Fruit fly (Drosophila melanogaster) whole organism, adult: ENCODE results near the gene gwl.
A peak's percentile ranks its signal among the peaks of the same experiment; 100 is the strongest.

ENCODE experiments used
- CG11617 ChIP-seq: fragments of 200-800 bp; sonication (Bioruptor generic); optimal IDR thresholded peaks from 2 replicates; lab custom pipeline; 2017; ENCODE audit warnings: mild to moderate bottlenecking, missing biosample characterization, missing genetic modification reagents, missing genetic modification characterization
- CG12768 ChIP-seq: fragments of 200-800 bp; sonication (Bioruptor generic); optimal IDR thresholded peaks from 2 replicates; lab custom pipeline; 2017; ENCODE audit warnings: missing biosample characterization, missing genetic modification characterization, mild to moderate bottlenecking, moderate library complexity, missing genetic modification reagents
- CG14711 ChIP-seq: fragments of 200-800 bp; sonication (Bioruptor generic); optimal IDR thresholded peaks from 2 replicates; lab custom pipeline; 2018; ENCODE audit warnings: missing biosample characterization, mild to moderate bottlenecking, missing genetic modification characterization, moderate library complexity
- CG1620 ChIP-seq: fragments of 200-800 bp; sonication (Bioruptor generic); optimal IDR thresholded peaks from 2 replicates; lab custom pipeline; 2016; ENCODE audit warnings: missing biosample characterization, missing genetic modification characterization
- CG33017 ChIP-seq: fragments of 200-800 bp; sonication (Bioruptor generic); optimal IDR thresholded peaks from 2 replicates; lab custom pipeline; 2018; ENCODE audit warnings: missing biosample characterization, mild to moderate bottlenecking, missing genetic modification characterization, moderate library complexity
- CG5204 ChIP-seq: fragments of 200-800 bp; sonication (Bioruptor generic); optimal IDR thresholded peaks from 2 replicates; lab custom pipeline; 2016; ENCODE audit warnings: missing biosample characterization, missing genetic modification characterization
- CG7045 ChIP-seq: fragments of 200-800 bp; sonication (Bioruptor generic); optimal IDR thresholded peaks from 2 replicates; lab custom pipeline; 2017; ENCODE audit warnings: missing biosample characterization, mild to moderate bottlenecking, missing genetic modification characterization
- CG7101 ChIP-seq: fragments of 200-800 bp; sonication (Bioruptor generic); optimal IDR thresholded peaks from 2 replicates; lab custom pipeline; 2018; ENCODE audit warnings: missing biosample characterization, mild to moderate bottlenecking, missing genetic modification characterization, moderate library complexity
- Clk ChIP-seq: fragments of 200-800 bp; sonication (Bioruptor generic); optimal IDR thresholded peaks from 2 replicates; lab custom pipeline; 2017; ENCODE audit warnings: missing biosample characterization, missing genetic modification characterization
- Crg-1 ChIP-seq: fragments of 200-800 bp; sonication (Bioruptor generic); optimal IDR thresholded peaks from 2 replicates; lab custom pipeline; 2016; ENCODE audit warnings: missing biosample characterization, missing genetic modification characterization
- Hr96 ChIP-seq: fragments of 200-800 bp; sonication (Bioruptor generic); optimal IDR thresholded peaks from 2 replicates; lab custom pipeline; 2016; ENCODE audit warnings: missing biosample characterization, missing genetic modification characterization
- Mnt ChIP-seq: fragments of 200-800 bp; sonication (Bioruptor generic); optimal IDR thresholded peaks from 2 replicates; lab custom pipeline; 2016; ENCODE audit warnings: missing biosample characterization, mild to moderate bottlenecking, missing genetic modification characterization
- bab1 ChIP-seq: fragments of 200-800 bp; sonication (Bioruptor generic); optimal IDR thresholded peaks from 3 replicates; lab custom pipeline; 2019; ENCODE audit warnings: missing biosample characterization, mild to moderate bottlenecking, missing genetic modification characterization, moderate library complexity
- cic ChIP-seq: fragments of 200-800 bp; sonication (Bioruptor generic); optimal IDR thresholded peaks from 2 replicates; lab custom pipeline; 2017; ENCODE audit warnings: missing biosample characterization, mild to moderate bottlenecking, missing genetic modification characterization, moderate library complexity
- cnc ChIP-seq, 2 experiments: fragments of >200 bp; optimal IDR thresholded peaks; 2 replicates each; lab custom pipeline; 2017
- kay ChIP-seq: fragments of 200-800 bp; sonication (Bioruptor generic); peaks from one replicate; lab custom pipeline; 2016; ENCODE audit warnings: missing biosample characterization, missing genetic modification characterization, borderline replicate concordance
- ovo ChIP-seq: fragments of 200-800 bp; sonication (Bioruptor generic); optimal IDR thresholded peaks from 2 replicates; lab custom pipeline; 2016; ENCODE audit warnings: missing biosample characterization, missing genetic modification characterization
- pad ChIP-seq: fragments of 200-800 bp; sonication (Bioruptor generic); optimal IDR thresholded peaks from 3 replicates; lab custom pipeline; 2017; ENCODE audit warnings: missing biosample characterization, missing genetic modification characterization, mild to moderate bottlenecking, moderate library complexity, missing genetic modification reagents
- tj ChIP-seq: fragments of 200-800 bp; sonication (Bioruptor generic); optimal IDR thresholded peaks from 3 replicates; lab custom pipeline; 2017; ENCODE audit warnings: missing biosample characterization, mild to moderate bottlenecking, missing genetic modification characterization, moderate library complexity
- toe ChIP-seq: fragments of 200-800 bp; sonication (Bioruptor generic); optimal IDR thresholded peaks from 2 replicates; lab custom pipeline; 2016; ENCODE audit warnings: missing biosample characterization, missing genetic modification characterization

The gwl gene

DNA sequence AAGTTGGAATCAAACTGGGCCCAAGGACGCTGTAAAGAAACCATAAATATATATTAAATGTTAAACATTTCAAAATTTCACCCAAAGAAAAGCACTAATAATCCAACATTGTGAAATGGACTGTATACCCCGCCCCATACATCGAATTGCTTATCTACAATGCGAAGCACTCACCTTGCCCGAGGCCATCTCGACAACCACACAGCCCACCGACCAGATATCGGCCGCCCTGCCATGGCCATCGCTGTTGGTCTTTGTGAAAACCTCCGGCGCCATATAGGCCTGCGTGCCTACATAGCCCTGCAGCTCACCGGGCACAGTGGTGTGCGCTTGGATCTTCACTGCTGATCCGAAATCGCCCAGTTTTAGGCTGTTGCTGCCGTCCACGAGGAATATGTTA is 12.6 kb upstream of the gwl start:
- TF ChIP-seq cnc (optimal IDR thresholded peaks at IDR 0.05; lab: Kevin White, UChicago) (no peak), CG33017 (no peak), CG14711 (tag; lab: Kevin White, UChicago) (no peak), kay (GFP tag; lab: Kevin White, UChicago) (no peak), bab1 (GFP tag; lab: Kevin White, UChicago) (no peak), Hr96 (GFP tag; lab: Kevin White, UChicago) (no peak), CG7045 (GFP tag; lab: Kevin White, UChicago) (no peak)

DNA sequence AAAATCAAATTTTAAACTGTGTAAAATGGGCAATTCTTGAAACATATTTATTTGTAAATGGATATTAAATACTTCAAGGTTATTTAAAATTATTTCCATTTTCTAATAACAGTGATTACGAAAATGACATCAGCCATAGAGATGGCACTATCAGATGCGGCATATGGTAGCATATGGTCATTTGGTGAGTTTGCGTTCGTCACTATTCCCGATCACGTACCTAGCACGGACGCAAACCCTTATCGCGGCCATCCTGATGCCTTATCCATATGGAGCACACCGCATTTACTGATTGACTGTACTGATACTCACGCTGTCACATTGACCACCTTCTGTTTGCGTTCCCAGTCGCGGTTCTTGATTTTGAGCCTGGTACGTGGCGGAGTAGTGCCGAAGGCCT is 8.1 kb upstream of the gwl start:
- TF ChIP-seq Mnt (GFP tag; lab: Kevin White, UChicago) (no peak), CG33017 (no peak), kay (GFP tag; lab: Kevin White, UChicago) (no peak), Crg-1 (GFP tag; lab: Kevin White, UChicago) (no peak), bab1 (GFP tag; lab: Kevin White, UChicago) (no peak), Hr96 (GFP tag; lab: Kevin White, UChicago) (no peak), Clk (no peak), CG11617 (no peak), cic (GFP tag; lab: Kevin White, UChicago) (no peak), tj (GFP tag; lab: Kevin White, UChicago) (no peak), cnc (optimal IDR thresholded peaks at IDR 0.05; lab: Kevin White, UChicago) (no peak), toe (no peak), ovo (GFP tag; lab: Kevin White, UChicago) (no peak)

DNA sequence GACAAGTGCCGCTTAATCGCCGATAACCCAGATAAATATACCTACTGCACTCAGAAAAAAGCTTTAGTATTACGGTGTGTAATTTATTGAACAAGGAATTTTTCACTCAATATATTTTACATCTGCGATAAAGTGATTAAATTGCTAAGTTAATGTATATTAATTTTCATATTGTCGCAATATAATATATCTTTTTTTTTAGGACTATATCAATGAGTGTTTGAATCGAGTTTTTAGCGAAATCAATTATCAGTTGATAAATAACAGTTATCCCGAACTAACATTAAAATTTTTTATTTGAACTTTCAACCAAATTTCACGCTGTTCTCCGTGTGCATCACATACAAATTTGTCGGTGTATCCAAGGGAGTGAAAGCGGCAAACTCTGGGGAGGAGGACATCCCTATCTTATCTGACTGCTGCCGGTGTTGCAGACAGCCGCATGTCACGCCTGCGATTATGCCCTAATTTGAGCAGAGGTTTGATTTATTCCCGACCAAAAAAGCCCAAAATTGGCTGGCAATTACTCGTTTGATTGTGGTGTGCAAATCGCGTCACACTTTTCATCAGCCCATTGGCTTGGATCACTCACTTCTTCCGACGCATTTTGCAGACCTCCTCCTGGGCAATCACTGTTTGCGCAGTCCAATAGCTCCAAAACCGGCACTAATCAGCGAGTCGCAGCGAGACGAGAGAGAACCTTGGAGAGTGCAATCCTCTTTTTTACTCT is 7.3 kb upstream of the gwl start:
- no peak for TF ChIP-seq pad (GFP tag; lab: Kevin White, UChicago)
- TF ChIP-seq Mnt (GFP tag; lab: Kevin White, UChicago): no peak
- TF ChIP-seq CG12768 (GFP tag; lab: Kevin White, UChicago): no peak
- TF ChIP-seq ovo (GFP tag; lab: Kevin White, UChicago): no peak
- no peak for TF ChIP-seq tj (GFP tag; lab: Kevin White, UChicago)
- TF ChIP-seq Crg-1 (GFP tag; lab: Kevin White, UChicago): no peak
- TF ChIP-seq CG7045 (GFP tag; lab: Kevin White, UChicago): no peak
- TF ChIP-seq cic (GFP tag; lab: Kevin White, UChicago): no peak
- no peak for TF ChIP-seq CG5204 (GFP tag; lab: Kevin White, UChicago)
- TF ChIP-seq cnc (optimal IDR thresholded peaks at IDR 0.05; lab: Kevin White, UChicago): no peak
- no peak for TF ChIP-seq CG33017
- TF ChIP-seq Clk: no peak
- TF ChIP-seq CG1620: no peak
- TF ChIP-seq CG11617: no peak

DNA sequence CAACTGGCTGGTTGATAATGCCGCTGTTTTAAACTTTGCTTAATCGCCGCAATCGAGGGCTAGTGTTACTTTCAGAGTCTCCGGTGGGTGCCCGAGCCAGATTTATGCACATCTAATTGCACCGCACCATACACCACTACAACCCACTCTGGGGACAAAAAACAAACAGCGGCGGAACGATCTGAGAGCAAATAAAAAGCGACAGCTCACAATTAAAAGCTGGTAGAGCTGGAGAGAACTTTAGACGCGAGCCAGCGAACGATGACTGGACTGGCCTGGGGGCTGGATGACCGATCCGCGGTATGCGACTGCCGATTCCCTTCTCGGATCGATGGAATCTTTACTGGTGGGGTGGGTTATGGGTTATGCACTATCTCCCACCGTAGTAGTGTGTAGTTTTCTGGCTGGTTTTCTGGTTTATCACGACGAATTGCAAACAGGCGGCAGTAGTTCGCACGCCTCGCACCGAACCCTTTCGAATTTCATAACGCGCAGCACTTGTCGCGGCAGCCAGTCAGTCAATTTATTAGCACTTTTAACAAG is 6.7 kb upstream of the gwl start:
- TF ChIP-seq kay (GFP tag; lab: Kevin White, UChicago): peak; percentile 90
- TF ChIP-seq CG12768 (GFP tag; lab: Kevin White, UChicago): peak; percentile 85
- TF ChIP-seq cic (GFP tag; lab: Kevin White, UChicago): peak; percentile 62
- TF ChIP-seq toe: no peak

DNA sequence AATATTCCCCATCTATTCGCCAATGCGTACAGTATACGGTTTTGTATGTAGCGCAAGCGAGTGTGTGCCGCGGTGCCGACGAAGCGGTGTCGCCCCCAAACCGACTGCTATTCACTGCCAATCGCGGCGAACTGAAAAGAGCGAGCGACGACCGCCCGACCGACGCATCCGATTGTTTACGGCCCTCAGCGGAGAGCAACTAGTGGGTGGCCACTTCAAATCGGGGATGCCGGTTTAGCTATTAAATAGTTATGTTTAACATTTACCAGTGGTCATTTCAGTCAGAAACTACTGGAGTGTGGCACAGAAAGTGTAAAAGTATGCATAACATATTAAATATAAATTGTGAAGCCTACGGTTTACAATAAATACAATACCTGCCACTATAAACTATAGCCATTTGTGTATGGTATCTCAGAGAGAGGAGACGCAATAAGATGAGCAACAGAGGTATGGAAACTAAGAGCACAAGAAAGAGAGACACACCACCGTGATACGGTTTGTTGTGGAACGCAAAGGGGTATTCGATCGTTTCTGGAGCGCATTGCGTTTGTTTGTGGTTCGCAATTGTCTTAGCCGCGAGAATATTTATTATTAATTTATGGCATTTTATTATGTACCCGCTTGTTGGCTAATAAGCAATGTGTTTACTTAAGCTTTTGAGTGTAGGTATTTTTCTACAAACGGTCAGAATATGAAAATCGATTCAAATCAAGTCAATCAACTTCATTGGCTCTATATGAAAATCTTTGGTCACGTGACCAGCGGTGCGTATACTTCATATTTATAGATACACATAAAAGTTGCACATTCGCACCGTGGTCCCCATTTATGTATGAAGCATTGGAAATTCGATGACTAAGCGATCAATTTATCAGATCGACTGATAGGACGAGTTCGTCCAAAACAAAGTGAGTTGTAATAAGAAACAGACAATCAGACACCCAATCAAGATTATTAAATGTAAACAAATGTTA is 5.9 kb upstream of the gwl start:
- TF ChIP-seq toe (no peak), kay (GFP tag; lab: Kevin White, UChicago) (peak; percentile 68), CG7045 (GFP tag; lab: Kevin White, UChicago) (no peak), bab1 (GFP tag; lab: Kevin White, UChicago) (no peak), Mnt (GFP tag; lab: Kevin White, UChicago) (peak; percentile 27), pad (GFP tag; lab: Kevin White, UChicago) (peak; percentile 90), tj (GFP tag; lab: Kevin White, UChicago) (peak; percentile 21), Clk (no peak), Hr96 (GFP tag; lab: Kevin White, UChicago) (peak; percentile 27), cnc (optimal IDR thresholded peaks at IDR 0.05; lab: Kevin White, UChicago) (no peak), CG12768 (GFP tag; lab: Kevin White, UChicago) (peak; percentile 4), CG5204 (GFP tag; lab: Kevin White, UChicago) (peak; percentile 5), CG11617 (no peak), CG7101 (tag; lab: Kevin White, UChicago) (no peak), CG33017 (peak; percentile 32), CG14711 (tag; lab: Kevin White, UChicago) (no peak), ovo (GFP tag; lab: Kevin White, UChicago) (no peak), Crg-1 (GFP tag; lab: Kevin White, UChicago) (no peak), CG1620 (no peak), cic (GFP tag; lab: Kevin White, UChicago) (no peak)
